Worm (Caenorhabditis elegans) whole organism, L3 larva: ENCODE results near the gene egl-9.
A peak's percentile ranks its signal among the peaks of the same experiment; 100 is the strongest.

Source experiments
- R02D3.7 ChIP-seq: fragments of 150-350 bp; optimal IDR thresholded peaks from 2 replicates; lab custom pipeline; 2014; ENCODE audit warnings: missing biosample characterization, missing genetic modification characterization
- aly-2 ChIP-seq: fragments of 150-350 bp; optimal IDR thresholded peaks from 2 replicates; lab custom pipeline; 2014; ENCODE audit warnings: missing biosample characterization, missing genetic modification characterization
- ama-1 ChIP-seq: fragments of 150-350 bp; optimal IDR thresholded peaks from 2 replicates; lab custom pipeline; 2018
- ceh-16 ChIP-seq: sonication (generic microtip); optimal IDR thresholded peaks from 2 replicates; lab custom pipeline; 2017; ENCODE audit warnings: missing biosample characterization, missing genetic modification characterization
- ceh-28 ChIP-seq: fragments of 150-350 bp; optimal IDR thresholded peaks from 2 replicates; lab custom pipeline; 2014; ENCODE audit warnings: missing biosample characterization, missing genetic modification reagents, missing genetic modification characterization
- ceh-82 ChIP-seq: fragments of 150-350 bp; optimal IDR thresholded peaks from 2 replicates; lab custom pipeline; 2014; ENCODE audit warnings: missing biosample characterization, missing genetic modification characterization
- ceh-9 ChIP-seq: sonication (generic microtip); optimal IDR thresholded peaks from 2 replicates; lab custom pipeline; 2018; ENCODE audit warnings: missing biosample characterization, missing genetic modification characterization
- daf-12 ChIP-seq: fragments of 150-350 bp; optimal IDR thresholded peaks from 2 replicates; lab custom pipeline; 2014; ENCODE audit warnings: missing biosample characterization, missing genetic modification reagents, missing genetic modification characterization
- egl-27 ChIP-seq: sonication (generic microtip); optimal IDR thresholded peaks from 4 replicates; lab custom pipeline; 2017; ENCODE audit warnings: missing biosample characterization, missing genetic modification reagents, missing genetic modification characterization
- egl-5 ChIP-seq: fragments of 150-350 bp; optimal IDR thresholded peaks from 2 replicates; lab custom pipeline; 2017; ENCODE audit warnings: missing biosample characterization, missing genetic modification reagents, missing genetic modification characterization, inconsistent platforms
- elt-1 ChIP-seq: fragments of 150-350 bp; optimal IDR thresholded peaks from 2 replicates; lab custom pipeline; 2014; ENCODE audit warnings: missing biosample characterization, missing genetic modification characterization
- elt-2 ChIP-seq: sonication (generic microtip); optimal IDR thresholded peaks from 2 replicates; lab custom pipeline; 2016; ENCODE audit warnings: missing genetic modification reagents, mild to moderate bottlenecking, missing genetic modification characterization, missing compliant biosample characterization
- elt-3 ChIP-seq, 3 experiments: fragments of 150-350 bp in 1 of 3; sonication (generic microtip) in 2 of 3; optimal IDR thresholded peaks; 2 replicates in 2 of 3; 4 replicates in 1 of 3; lab custom pipeline; 2014 to 2017; ENCODE audit warnings: missing biosample characterization in 3 of 3, missing genetic modification characterization in 3 of 3
- eor-1 ChIP-seq, 2 experiments: fragments of 150-350 bp; optimal IDR thresholded peaks; 2 replicates each; lab custom pipeline; 2014 to 2018; ENCODE audit warnings: missing biosample characterization in 2 of 2, missing genetic modification characterization in 2 of 2
- fkh-10 ChIP-seq: sonication (generic microtip); optimal IDR thresholded peaks from 2 replicates; lab custom pipeline; 2017; ENCODE audit warnings: missing biosample characterization, missing genetic modification reagents, missing genetic modification characterization
- fkh-2 ChIP-seq: fragments of 150-350 bp; optimal IDR thresholded peaks from 2 replicates; lab custom pipeline; 2014; ENCODE audit warnings: missing biosample characterization, missing genetic modification reagents, missing genetic modification characterization
- fos-1 ChIP-seq: fragments of 150-350 bp; optimal IDR thresholded peaks from 2 replicates; lab custom pipeline; 2014; ENCODE audit warnings: missing biosample characterization, missing genetic modification characterization
- hmg-11 ChIP-seq: sonication (generic microtip); optimal IDR thresholded peaks from 2 replicates; lab custom pipeline; 2016; ENCODE audit warnings: missing genetic modification characterization, missing compliant biosample characterization
- lin-15B ChIP-seq: fragments of 150-350 bp; optimal IDR thresholded peaks from 2 replicates; lab custom pipeline; 2014; ENCODE audit warnings: missing biosample characterization, missing genetic modification characterization
- lin-39 ChIP-seq: fragments of 150-350 bp; optimal IDR thresholded peaks from 2 replicates; lab custom pipeline; 2018; ENCODE audit warnings: missing biosample characterization, missing genetic modification reagents, missing genetic modification characterization
- lsy-12 ChIP-seq: sonication (generic microtip); optimal IDR thresholded peaks from 2 replicates; lab custom pipeline; 2016; ENCODE audit warnings: mild to moderate bottlenecking, missing genetic modification characterization, missing compliant biosample characterization
- mdl-1 ChIP-seq: fragments of 150-350 bp; optimal IDR thresholded peaks from 2 replicates; lab custom pipeline; 2014; ENCODE audit warnings: missing biosample characterization, missing genetic modification characterization
- nfya-1 ChIP-seq: sonication (generic microtip); optimal IDR thresholded peaks from 2 replicates; lab custom pipeline; 2017; ENCODE audit warnings: missing genetic modification characterization, mild to moderate bottlenecking, missing compliant biosample characterization, antibody characterized with exemption, moderate library complexity; ENCODE audit not compliant: insufficient read depth
- nhr-11 ChIP-seq: fragments of 150-350 bp; optimal IDR thresholded peaks from 2 replicates; lab custom pipeline; 2014; ENCODE audit warnings: missing biosample characterization, missing genetic modification characterization
- nhr-12 ChIP-seq: fragments of 150-350 bp; optimal IDR thresholded peaks from 2 replicates; lab custom pipeline; 2014; ENCODE audit warnings: missing biosample characterization, missing genetic modification characterization
- nhr-23 ChIP-seq: fragments of 150-350 bp; optimal IDR thresholded peaks from 2 replicates; lab custom pipeline; 2014; ENCODE audit warnings: missing biosample characterization, missing genetic modification reagents, missing genetic modification characterization
- nhr-237 ChIP-seq: fragments of 150-350 bp; optimal IDR thresholded peaks from 2 replicates; lab custom pipeline; 2014; ENCODE audit warnings: missing biosample characterization, missing genetic modification characterization
- nhr-25 ChIP-seq: sonication (generic microtip); optimal IDR thresholded peaks from 2 replicates; lab custom pipeline; 2017; ENCODE audit warnings: missing biosample characterization, missing genetic modification characterization
- nhr-28 ChIP-seq: fragments of 150-350 bp; optimal IDR thresholded peaks from 2 replicates; lab custom pipeline; 2014; ENCODE audit warnings: missing biosample characterization, missing genetic modification characterization
- nhr-43 ChIP-seq: sonication (generic microtip); optimal IDR thresholded peaks from 2 replicates; lab custom pipeline; 2016; ENCODE audit warnings: mild to moderate bottlenecking, missing genetic modification characterization, missing compliant biosample characterization; ENCODE audit not compliant: poor library complexity, severe bottlenecking
- nhr-67 ChIP-seq: fragments of 150-350 bp; optimal IDR thresholded peaks from 2 replicates; lab custom pipeline; 2014; ENCODE audit warnings: missing biosample characterization, missing genetic modification characterization
- nhr-76 ChIP-seq: fragments of 150-350 bp; sonication (generic microtip); optimal IDR thresholded peaks from 5 replicates; lab custom pipeline; 2014; ENCODE audit warnings: missing biosample characterization, missing genetic modification characterization
- nhr-77 ChIP-seq: fragments of 150-350 bp; optimal IDR thresholded peaks from 2 replicates; lab custom pipeline; 2014; ENCODE audit warnings: missing biosample characterization, missing genetic modification characterization
- pha-4 ChIP-seq: fragments of 150-350 bp; optimal IDR thresholded peaks from 2 replicates; lab custom pipeline; 2014; ENCODE audit warnings: missing biosample characterization, missing genetic modification reagents, missing genetic modification characterization
- pqm-1 ChIP-seq: fragments of 150-350 bp; optimal IDR thresholded peaks from 2 replicates; lab custom pipeline; 2017; ENCODE audit warnings: missing biosample characterization, missing genetic modification characterization, inconsistent platforms
- sea-2 ChIP-seq: fragments of 150-350 bp; sonication (generic microtip); optimal IDR thresholded peaks from 4 replicates; lab custom pipeline; 2014; ENCODE audit warnings: missing biosample characterization, missing genetic modification reagents, missing genetic modification characterization
- skn-1 ChIP-seq: fragments of 150-350 bp; optimal IDR thresholded peaks from 2 replicates; lab custom pipeline; 2014; ENCODE audit warnings: missing biosample characterization, missing genetic modification characterization
- snpc-4 ChIP-seq: fragments of 150-350 bp; optimal IDR thresholded peaks from 2 replicates; lab custom pipeline; 2014; ENCODE audit warnings: missing biosample characterization, missing genetic modification characterization
- tbx-2 ChIP-seq: sonication (generic microtip); optimal IDR thresholded peaks from 2 replicates; lab custom pipeline; 2016; ENCODE audit warnings: mild to moderate bottlenecking, missing genetic modification characterization, missing compliant biosample characterization
- zag-1 ChIP-seq: fragments of 150-350 bp; optimal IDR thresholded peaks from 2 replicates; lab custom pipeline; 2014; ENCODE audit warnings: missing biosample characterization, missing genetic modification characterization
- ztf-11 ChIP-seq: fragments of 150-350 bp; optimal IDR thresholded peaks from 2 replicates; lab custom pipeline; 2014; ENCODE audit warnings: missing biosample characterization, missing genetic modification characterization
- ztf-4 ChIP-seq: fragments of 150-350 bp; optimal IDR thresholded peaks from 2 replicates; lab custom pipeline; 2014; ENCODE audit warnings: missing biosample characterization, missing genetic modification characterization

Gene egl-9

DNA sequence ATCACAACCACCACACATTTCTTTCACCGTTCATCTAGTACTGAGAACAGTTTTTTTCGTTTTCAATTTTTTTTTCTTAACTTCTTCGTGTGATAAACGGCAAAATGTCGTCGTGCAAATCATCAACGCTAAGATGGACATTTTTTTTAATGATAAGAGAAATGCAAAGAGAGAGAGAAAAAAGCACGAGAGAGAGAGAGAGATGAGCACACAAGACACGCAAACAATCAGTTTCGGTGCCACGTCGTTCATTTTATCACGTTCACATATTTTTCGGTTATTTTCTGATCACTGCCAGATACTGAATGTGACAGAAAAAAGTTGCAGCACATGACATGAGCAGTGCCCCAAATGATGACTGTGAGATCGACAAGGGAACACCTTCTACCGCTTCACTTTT, at the start of gene egl-9:
Gene egl-9, plus strand, starts transcription at position 328 of the 400 bp plus-strand sequence.
- TF ChIP-seq fkh-2 (tag; lab: Kevin White, UChicago) (no peak), nhr-237 (tag; lab: Kevin White, UChicago) (no peak), nhr-77 (tag; lab: Kevin White, UChicago) (no peak), elt-3 (tag; optimal IDR thresholded peaks at IDR 0.05; lab: Kevin White, UChicago) (no peak), zag-1 (no peak), mdl-1 (tag; lab: Kevin White, UChicago) (no peak), skn-1 (tag; lab: Kevin White, UChicago) (no peak), nhr-43 (tag; lab: Kevin White, UChicago) (no peak), aly-2 (tag; lab: Kevin White, UChicago) (no peak), ceh-28 (tag; lab: Kevin White, UChicago) (no peak), nfya-1 (tag; lab: Kevin White, UChicago) (peak; percentile 31), hmg-11 (no peak), egl-5 (tag; lab: Kevin White, UChicago) (no peak), R02D3.7 (no peak), pqm-1 (tag; lab: Kevin White, UChicago) (peak; percentile 61), nhr-23 (tag; lab: Kevin White, UChicago) (no peak), nhr-25 (tag; lab: Kevin White, UChicago) (no peak), lin-39 (tag; lab: Kevin White, UChicago) (no peak), nhr-12 (tag; lab: Kevin White, UChicago) (no peak), lsy-12 (no peak), lin-15B (no peak), egl-27 (tag; lab: Kevin White, UChicago) (no peak), ztf-4 (tag; lab: Kevin White, UChicago) (no peak), tbx-2 (no peak), elt-1 (tag; lab: Kevin White, UChicago) (no peak), ztf-11 (no peak), eor-1 (tag; optimal IDR thresholded peaks at IDR 0.05; lab: Kevin White, UChicago) (no peak), ceh-82 (tag; lab: Kevin White, UChicago) (no peak), daf-12 (no peak), elt-2 (tag; lab: Kevin White, UChicago) (peak; percentile 83), ama-1 (lab: Kevin White, UChicago) (peak; percentile 84), nhr-11 (tag; lab: Kevin White, UChicago) (no peak), ceh-9 (no peak), nhr-76 (tag; lab: Kevin White, UChicago) (no peak), nhr-67 (tag; lab: Kevin White, UChicago) (no peak), pha-4 (tag; lab: Kevin White, UChicago) (peak; percentile 70), sea-2 (GFP tag; lab: Kevin White, UChicago) (no peak), snpc-4 (tag; lab: Kevin White, UChicago) (no peak), ceh-16 (no peak)

DNA sequence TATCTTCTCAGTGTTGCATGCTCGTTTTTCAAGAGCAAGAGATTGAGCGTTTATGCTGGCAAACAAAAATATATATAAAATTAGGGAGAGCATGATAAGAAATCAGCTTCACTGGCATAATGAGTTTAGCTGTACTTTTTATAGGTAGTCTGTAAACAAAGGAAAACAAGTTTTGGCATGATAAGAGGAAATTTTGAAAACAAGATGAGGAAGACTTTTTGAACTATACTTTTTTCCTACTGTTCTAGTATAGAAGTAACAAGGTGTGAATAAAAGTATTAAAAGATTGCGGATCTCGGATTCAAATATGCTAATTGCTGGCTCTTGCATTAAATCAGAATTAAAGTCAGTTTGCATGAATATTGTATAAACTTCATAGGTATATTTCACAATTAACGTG, 49.4 kb upstream of the egl-9 start, which contains the start of gene F15H10.5:
Gene F15H10.5, minus strand, starts transcription at position 101 of the 400 bp plus-strand sequence.
- TF ChIP-seq ztf-4 (tag; lab: Kevin White, UChicago) (no peak), ceh-9 (no peak), mdl-1 (tag; lab: Kevin White, UChicago) (no peak), eor-1 (tag; optimal IDR thresholded peaks at IDR 0.05; lab: Kevin White, UChicago) (no peak), nhr-76 (tag; lab: Kevin White, UChicago) (no peak), pha-4 (tag; lab: Kevin White, UChicago) (no peak), snpc-4 (tag; lab: Kevin White, UChicago) (no peak), nhr-25 (tag; lab: Kevin White, UChicago) (no peak), fkh-10 (GFP tag; lab: Kevin White, UChicago) (no peak), nhr-28 (tag; lab: Kevin White, UChicago) (no peak), fos-1 (tag; lab: Kevin White, UChicago) (no peak), daf-12 (no peak), lin-15B (no peak)
